Worm (Caenorhabditis elegans): ENCODE data around the gene gei-4.

Gene gei-4

DNA sequence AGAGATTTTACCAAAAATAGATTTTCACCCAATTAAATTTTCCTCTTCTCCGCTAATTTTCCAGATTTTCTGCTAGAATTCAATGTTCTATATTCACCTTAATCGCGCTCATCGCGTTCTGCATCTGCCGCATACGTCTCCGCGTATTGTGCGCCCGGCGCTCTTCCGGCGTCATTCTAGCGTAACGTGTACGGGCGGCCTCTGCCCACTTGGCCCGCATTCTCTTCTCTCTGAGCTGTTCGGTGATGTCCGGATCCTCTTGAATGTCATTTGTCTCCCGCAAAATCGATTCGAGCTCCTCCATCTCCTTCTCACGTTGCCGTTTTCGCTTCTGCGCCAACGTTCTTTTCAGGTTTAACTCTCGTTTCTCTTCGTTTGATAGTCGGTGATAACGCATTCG, 7.7 kb downstream of the gei-4 start (continued):
- no peak for TF ChIP-seq zip-11 (GFP tag; IDR thresholded peaks at IDR 0.05)

DNA sequence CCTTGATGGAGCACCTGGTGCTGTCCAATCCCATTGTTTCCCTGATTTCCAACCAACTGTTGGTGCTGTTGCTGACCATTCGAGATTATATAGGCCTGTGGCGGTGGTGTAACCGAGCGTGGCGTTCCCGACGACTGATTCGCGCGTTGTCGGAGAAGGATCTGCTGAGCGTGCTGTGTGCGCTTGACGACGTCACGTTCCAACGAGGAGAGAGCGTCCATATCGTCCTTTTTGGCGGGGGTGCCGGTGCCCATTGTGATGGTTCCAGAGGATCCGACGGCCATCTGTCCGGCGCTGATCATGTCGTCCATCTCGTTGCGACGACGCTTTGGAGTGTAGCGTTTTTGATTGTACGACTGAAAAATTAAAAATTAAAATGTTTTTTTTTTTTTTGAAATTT, 9.1 kb downstream of the gei-4 start:
- TF ChIP-seq lim-7 (GFP tag; IDR thresholded peaks at IDR 0.05) (0 out of 2 replicates have a peak, but pooled peaks have one; percentile 12), unc-130 (GFP tag; optimal IDR thresholded peaks at IDR 0.05) (no peak), sdz-12 (GFP tag; optimal IDR thresholded peaks at IDR 0.05) (no peak), madf-5 (GFP tag; IDR thresholded peaks at IDR 0.05) (no peak), ama-1 (optimal IDR thresholded peaks at IDR 0.05) (no peak), ceh-20 (GFP tag; IDR thresholded peaks at IDR 0.05) (no peak), mes-2 (tag; optimal IDR thresholded peaks at IDR 0.05; ENCODE audit: poor library complexity, severe bottlenecking) (no peak), lin-38 (GFP tag; IDR thresholded peaks at IDR 0.05) (no peak), ceh-32 (tag; optimal IDR thresholded peaks at IDR 0.05; ENCODE audit: poor library complexity) (no peak), nhr-42 (GFP tag; IDR thresholded peaks at IDR 0.05) (0 out of 2 replicates have a peak, but pooled peaks have one; percentile 47), ces-1 (GFP tag; optimal IDR thresholded peaks at IDR 0.05) (no peak), ZK337.2 (GFP tag; IDR thresholded peaks at IDR 0.05) (no peak), zfp-3 (GFP tag; conservative IDR thresholded peaks at IDR 0.05) (no peak), hlh-30 (tag; optimal IDR thresholded peaks at IDR 0.05; ENCODE audit: insufficient read depth) (no peak), egl-43 (GFP tag; IDR thresholded peaks at IDR 0.05) (0 out of 2 replicates have a peak, but pooled peaks have one; percentile 20), set-16 (GFP tag; IDR thresholded peaks at IDR 0.05) (peak; percentile 79), jun-1 (tag; optimal IDR thresholded peaks at IDR 0.05) (no peak), mep-1 (tag; optimal IDR thresholded peaks at IDR 0.05) (no peak), ctbp-1 (GFP tag; IDR thresholded peaks at IDR 0.05) (no peak), duxl-1 (tag; optimal IDR thresholded peaks at IDR 0.05; ENCODE audit: poor library complexity) (no peak), R02D3.7 (tag; optimal IDR thresholded peaks at IDR 0.05) (no peak), pqm-1 (tag; optimal IDR thresholded peaks at IDR 0.05) (no peak), nhr-237 (tag; optimal IDR thresholded peaks at IDR 0.05) (no peak), F44E2.7 (GFP tag; IDR thresholded peaks at IDR 0.05) (no peak), spr-1 (tag; optimal IDR thresholded peaks at IDR 0.05) (peak; percentile 16)

DNA sequence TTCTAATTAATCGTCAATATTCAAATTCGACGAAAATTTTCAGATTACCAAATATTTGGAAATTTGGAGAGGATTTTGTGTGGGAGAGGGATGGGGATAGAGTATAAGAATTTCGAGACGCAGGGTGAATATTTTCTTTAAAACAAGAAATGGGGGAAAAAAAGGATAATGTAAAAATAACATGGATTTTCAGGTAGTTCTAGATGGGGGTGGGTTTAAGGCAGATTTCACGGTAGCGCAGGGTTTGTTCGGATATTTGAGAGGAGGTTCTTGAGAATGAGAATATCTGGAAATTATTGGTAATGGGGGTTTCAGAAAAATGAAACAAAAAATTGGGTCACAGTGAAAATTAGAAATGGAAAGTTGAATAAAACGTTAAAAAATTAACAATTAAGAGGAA, 10.3 kb downstream of the gei-4 start:
- TF ChIP-seq zfp-2 (tag; optimal IDR thresholded peaks at IDR 0.05) (no peak), hmg-1.1 (GFP tag; IDR thresholded peaks at IDR 0.05) (no peak), spr-1 (tag; optimal IDR thresholded peaks at IDR 0.05) (peak; percentile 33), ceh-82 (tag; optimal IDR thresholded peaks at IDR 0.05) (no peak), attf-4 (tag; optimal IDR thresholded peaks at IDR 0.05) (no peak), unc-62 (GFP tag; optimal IDR thresholded peaks at IDR 0.05 in 1 of 2) (no peak), unc-62 (tag; optimal IDR thresholded peaks at IDR 0.05) (no peak), T20F7.1 (GFP tag; optimal IDR thresholded peaks at IDR 0.05) (no peak), spr-3 (GFP tag; optimal IDR thresholded peaks at IDR 0.05) (no peak), mep-1 (tag; optimal IDR thresholded peaks at IDR 0.05) (peak; percentile 67), F26F4.8 (GFP tag; conservative IDR thresholded peaks at IDR 0.05) (peak; percentile 28; the same call in 1 of the 2 replicates), mxl-2 (GFP tag; conservative IDR thresholded peaks at IDR 0.05) (no peak; the same call in 1 of the 2 replicates), daf-16 (GFP tag; optimal IDR thresholded peaks at IDR 0.05) (peak in 1 of 2 experiments; percentile 9), daf-16 (tag; optimal IDR thresholded peaks at IDR 0.05) (no peak), lim-7 (GFP tag; IDR thresholded peaks at IDR 0.05) (peak; percentile 54; the same call in 1 of the 2 replicates), lin-13 (GFP tag; optimal IDR thresholded peaks at IDR 0.05) (no peak), mxl-3 (GFP tag; optimal IDR thresholded peaks at IDR 0.05) (no peak), pqm-1 (tag; optimal IDR thresholded peaks at IDR 0.05) (no peak), nhr-42 (GFP tag; IDR thresholded peaks at IDR 0.05) (peak; percentile 70), lir-3 (tag; optimal IDR thresholded peaks at IDR 0.05) (no peak), ZK337.2 (GFP tag; IDR thresholded peaks at IDR 0.05) (no peak), ctbp-1 (GFP tag; IDR thresholded peaks at IDR 0.05) (peak; percentile 42; the same call in 1 of the 2 replicates), nhr-76 (tag; optimal IDR thresholded peaks at IDR 0.05) (no peak), ZK546.5 (tag; optimal IDR thresholded peaks at IDR 0.05) (no peak), jun-1 (tag; optimal IDR thresholded peaks at IDR 0.05) (no peak), set-16 (GFP tag; IDR thresholded peaks at IDR 0.05) (no peak), zip-11 (GFP tag; IDR thresholded peaks at IDR 0.05) (0 out of 2 replicates have a peak, but pooled peaks have one; percentile 61), T26A8.4 (GFP tag; IDR thresholded peaks at IDR 0.05) (peak; percentile 21; the same call in 1 of the 2 replicates), hlh-11 (tag; optimal IDR thresholded peaks at IDR 0.05) (peak; percentile 24), php-3 (GFP tag; IDR thresholded peaks at IDR 0.05) (0 out of 2 replicates have a peak, but pooled peaks have one; percentile 11), nhr-102 (tag; optimal IDR thresholded peaks at IDR 0.05) (no peak), nhr-48 (tag; optimal IDR thresholded peaks at IDR 0.05) (no peak)

Measured in whole organism, L4 larva.